Worm (Caenorhabditis elegans) whole organism, L4 larva: ENCODE data around the gene srt-23.

ENCODE experiments used
- F10B5.3 ChIP-seq: sonication (generic microtip); optimal IDR thresholded peaks from 2 replicates; lab custom pipeline; 2016; ENCODE audit warnings: mild to moderate bottlenecking, missing genetic modification characterization, missing compliant biosample characterization
- F26F4.8 ChIP-seq: fragments of 200-800 bp; sonication (Bioruptor generic); conservative IDR thresholded peaks from 2 replicates; pipeline ENCODE4 v1.3.6; 2022; ENCODE audit warnings: missing genetic modification characterization, missing compliant biosample characterization
- R02D3.7 ChIP-seq: fragments of 150-350 bp; sonication (generic microtip); optimal IDR thresholded peaks from 3 replicates; lab custom pipeline; 2014; ENCODE audit warnings: missing biosample characterization, missing genetic modification characterization
- Y105C5A.15 ChIP-seq: fragments of 200-800 bp; sonication (Bioruptor generic); IDR thresholded peaks from 2 replicates; pipeline ENCODE4 v1.3.6; 2022; ENCODE audit warnings: missing genetic modification characterization, missing compliant biosample characterization
- Y48G9A.11 ChIP-seq: fragments of 200-800 bp; sonication (Bioruptor generic); IDR thresholded peaks from 2 replicates; pipeline ENCODE4 v1.3.6; 2022; ENCODE audit warnings: missing genetic modification reagents, missing genetic modification characterization, missing compliant biosample characterization
- Y75B8A.6 ChIP-seq: fragments of 200-800 bp; sonication (Bioruptor generic); IDR thresholded peaks from 2 replicates; pipeline ENCODE4 v1.3.6; 2022; ENCODE audit warnings: missing genetic modification reagents, missing genetic modification characterization, missing compliant biosample characterization
- aha-1 ChIP-seq: fragments of 150-350 bp; peaks from one replicate; lab custom pipeline; 2014; ENCODE audit warnings: missing biosample characterization, missing genetic modification characterization
- aly-2 ChIP-seq: sonication (generic microtip); optimal IDR thresholded peaks from 2 replicates; lab custom pipeline; 2018; ENCODE audit warnings: missing biosample characterization, missing genetic modification characterization
- ama-1 ChIP-seq: fragments of 150-350 bp; optimal IDR thresholded peaks from 2 replicates; lab custom pipeline; 2014; ENCODE audit warnings: inconsistent platforms, mixed read lengths
- arid-1 ChIP-seq: fragments of 200-800 bp; sonication (Bioruptor generic); conservative IDR thresholded peaks from 2 replicates; pipeline ENCODE4 v1.3.6; 2022; ENCODE audit warnings: missing genetic modification reagents, missing genetic modification characterization, missing compliant biosample characterization
- ceh-20 ChIP-seq: fragments of 200-800 bp; sonication (Bioruptor generic); IDR thresholded peaks from 2 replicates; pipeline ENCODE4 v1.3.6; 2022; ENCODE audit warnings: missing genetic modification reagents, missing genetic modification characterization, missing compliant biosample characterization
- ceh-28 ChIP-seq: fragments of 150-350 bp; optimal IDR thresholded peaks from 2 replicates; lab custom pipeline; 2014; ENCODE audit warnings: missing biosample characterization, missing genetic modification reagents, missing genetic modification characterization
- ceh-44 ChIP-seq: fragments of 200-800 bp; sonication (Bioruptor generic); IDR thresholded peaks from 2 replicates; pipeline ENCODE4 v1.3.6; 2022; ENCODE audit warnings: missing genetic modification reagents, missing genetic modification characterization, missing compliant biosample characterization
- ceh-62 ChIP-seq: sonication (generic microtip); optimal IDR thresholded peaks from 2 replicates; lab custom pipeline; 2017; ENCODE audit warnings: missing biosample characterization, missing genetic modification characterization
- cey-2 ChIP-seq: sonication (generic microtip); optimal IDR thresholded peaks from 3 replicates; lab custom pipeline; 2017; ENCODE audit warnings: missing genetic modification characterization, mild to moderate bottlenecking, missing compliant biosample characterization, antibody characterized with exemption, borderline replicate concordance; ENCODE audit not compliant: insufficient read depth
- daf-12 ChIP-seq: fragments of 150-350 bp; optimal IDR thresholded peaks from 2 replicates; lab custom pipeline; 2014; ENCODE audit warnings: missing biosample characterization, missing genetic modification reagents, missing genetic modification characterization
- daf-8 ChIP-seq: fragments of 200-800 bp; sonication (Bioruptor generic); IDR thresholded peaks from 2 replicates; pipeline ENCODE4 v1.3.6; 2022; ENCODE audit warnings: missing genetic modification characterization, missing compliant biosample characterization
- dmd-6 ChIP-seq: fragments of 200-800 bp; sonication (Bioruptor generic); IDR thresholded peaks from 2 replicates; pipeline ENCODE4 v1.3.6; 2022; ENCODE audit warnings: missing genetic modification reagents, missing genetic modification characterization, missing compliant biosample characterization
- dmd-9 ChIP-seq: fragments of 200-800 bp; sonication (Bioruptor generic); IDR thresholded peaks from 2 replicates; pipeline ENCODE4 v1.3.6; 2022; ENCODE audit warnings: missing genetic modification reagents, missing genetic modification characterization, missing compliant biosample characterization
- dpl-1 ChIP-seq: fragments of 150-350 bp; optimal IDR thresholded peaks from 2 replicates; lab custom pipeline; 2014; ENCODE audit warnings: missing biosample characterization, missing genetic modification reagents, missing genetic modification characterization
- gei-8 ChIP-seq: fragments of 200-800 bp; sonication (Bioruptor generic); optimal IDR thresholded peaks from 2 replicates; lab custom pipeline; 2018; ENCODE audit warnings: mild to moderate bottlenecking, missing genetic modification characterization, missing compliant biosample characterization
- hlh-30 ChIP-seq: sonication (generic microtip); optimal IDR thresholded peaks from 2 replicates; lab custom pipeline; 2017; ENCODE audit warnings: antibody characterized with exemption, mild to moderate bottlenecking, missing genetic modification characterization, missing compliant biosample characterization; ENCODE audit not compliant: insufficient read depth
- lim-7 ChIP-seq: fragments of 200-800 bp; sonication (Bioruptor generic); IDR thresholded peaks from 2 replicates; pipeline ENCODE4 v1.3.6; 2022; ENCODE audit warnings: missing genetic modification characterization, missing compliant biosample characterization
- lin-15B ChIP-seq: fragments of 150-350 bp; sonication (generic microtip); optimal IDR thresholded peaks from 3 replicates; lab custom pipeline; 2014; ENCODE audit warnings: missing biosample characterization, missing genetic modification characterization
- lin-38 ChIP-seq: fragments of 200-800 bp; sonication (Bioruptor generic); IDR thresholded peaks from 2 replicates; pipeline ENCODE4 v1.3.6; 2022; ENCODE audit warnings: missing genetic modification reagents, missing genetic modification characterization, missing compliant biosample characterization
- lsy-2 ChIP-seq, 2 experiments: fragments of 150-350 bp in 1 of 2; sonication (generic microtip) in 1 of 2; optimal IDR thresholded peaks; 2 replicates each; lab custom pipeline; 2014 to 2017; ENCODE audit warnings: missing biosample characterization in 2 of 2, missing genetic modification characterization in 2 of 2
- madf-9 ChIP-seq: fragments of 200-800 bp; sonication (Bioruptor generic); conservative IDR thresholded peaks from 2 replicates; pipeline ENCODE4 v1.3.6; 2022; ENCODE audit warnings: missing genetic modification reagents, missing genetic modification characterization, missing compliant biosample characterization
- mxl-2 ChIP-seq: fragments of 200-800 bp; sonication (Bioruptor generic); conservative IDR thresholded peaks from 2 replicates; pipeline ENCODE4 v1.3.6; 2022; ENCODE audit warnings: missing genetic modification reagents, missing genetic modification characterization, missing compliant biosample characterization
- mxl-3 ChIP-seq: fragments of 200-800 bp; sonication (Bioruptor generic); optimal IDR thresholded peaks from 2 replicates; lab custom pipeline; 2018; ENCODE audit warnings: mild to moderate bottlenecking, missing genetic modification characterization, missing compliant biosample characterization
- nhr-11 ChIP-seq: fragments of 150-350 bp; optimal IDR thresholded peaks from 2 replicates; lab custom pipeline; 2014; ENCODE audit warnings: missing biosample characterization, missing genetic modification characterization
- nhr-28 ChIP-seq: fragments of 150-350 bp; optimal IDR thresholded peaks from 2 replicates; lab custom pipeline; 2014; ENCODE audit warnings: missing biosample characterization, missing genetic modification characterization
- nhr-42 ChIP-seq: fragments of 200-800 bp; sonication (Bioruptor generic); IDR thresholded peaks from 2 replicates; pipeline ENCODE4 v1.3.6; 2022; ENCODE audit warnings: missing genetic modification characterization, missing compliant biosample characterization
- nhr-6 ChIP-seq: fragments of 150-350 bp; optimal IDR thresholded peaks from 2 replicates; lab custom pipeline; 2014; ENCODE audit warnings: missing biosample characterization, missing genetic modification characterization
- nhr-76 ChIP-seq: fragments of 150-350 bp; optimal IDR thresholded peaks from 2 replicates; lab custom pipeline; 2014; ENCODE audit warnings: missing biosample characterization, missing genetic modification characterization
- saeg-2 ChIP-seq: fragments of 200-800 bp; sonication (Bioruptor generic); IDR thresholded peaks from 2 replicates; pipeline ENCODE4 v1.3.6; 2022; ENCODE audit warnings: missing genetic modification reagents, missing genetic modification characterization, missing compliant biosample characterization
- set-16 ChIP-seq: fragments of 200-800 bp; sonication (Bioruptor generic); IDR thresholded peaks from 2 replicates; pipeline ENCODE4 v1.3.6; 2022; ENCODE audit warnings: missing genetic modification reagents, missing genetic modification characterization, missing compliant biosample characterization
- skn-1 ChIP-seq: fragments of 150-350 bp; optimal IDR thresholded peaks from 2 replicates; lab custom pipeline; 2014; ENCODE audit warnings: missing biosample characterization, missing genetic modification characterization
- snpc-4 ChIP-seq: fragments of 150-350 bp; optimal IDR thresholded peaks from 2 replicates; lab custom pipeline; 2014; ENCODE audit warnings: missing biosample characterization, missing genetic modification characterization
- spr-3 ChIP-seq: fragments of 200-800 bp; sonication (Bioruptor generic); optimal IDR thresholded peaks from 2 replicates; lab custom pipeline; 2018; ENCODE audit warnings: mild to moderate bottlenecking, missing genetic modification characterization, missing compliant biosample characterization
- tag-97 ChIP-seq: fragments of 200-800 bp; sonication (Bioruptor generic); IDR thresholded peaks from 2 replicates; pipeline ENCODE4 v1.3.6; 2022; ENCODE audit warnings: missing genetic modification characterization, missing compliant biosample characterization
- tra-1 ChIP-seq: fragments of 200-800 bp; sonication (Bioruptor generic); IDR thresholded peaks from 2 replicates; pipeline ENCODE4 v1.3.6; 2022; ENCODE audit warnings: missing genetic modification reagents, missing genetic modification characterization, missing compliant biosample characterization
- unc-62 ChIP-seq, 3 experiments: fragments of 150-350 bp in 1 of 3; sonication (generic microtip); optimal IDR thresholded peaks in 2 of 3; peaks in 1 of 3; 1 replicate in 1 of 3; 2 replicates in 2 of 3; lab custom pipeline; 2014 to 2017; ENCODE audit warnings: missing biosample characterization in 3 of 3, missing genetic modification characterization in 3 of 3, missing genetic modification reagents in 3 of 3, missing genotype in 1 of 3
- zag-1 ChIP-seq: fragments of 150-350 bp; optimal IDR thresholded peaks from 2 replicates; lab custom pipeline; 2014; ENCODE audit warnings: missing biosample characterization, missing genetic modification characterization
- zfp-3 ChIP-seq: fragments of 200-800 bp; sonication (Bioruptor generic); conservative IDR thresholded peaks from 2 replicates; pipeline ENCODE4 v1.3.6; 2022; ENCODE audit warnings: missing genetic modification reagents, missing genetic modification characterization, missing compliant biosample characterization
- zip-11 ChIP-seq: fragments of 200-800 bp; sonication (Bioruptor generic); IDR thresholded peaks from 2 replicates; pipeline ENCODE4 v1.3.6; 2022; ENCODE audit warnings: missing genetic modification characterization, missing compliant biosample characterization
- ztf-7 ChIP-seq: fragments of 150-350 bp; optimal IDR thresholded peaks from 2 replicates; lab custom pipeline; 2014; ENCODE audit warnings: missing biosample characterization, missing genetic modification characterization

The srt-23 gene

ce11 chrIV:794275-794674, 37.8 kb downstream of the srt-23 start, which contains the start of gene F56B3.4:
Gene F56B3.4, minus strand, starts transcription at chrIV:794275.
- TF ChIP-seq nhr-76 (tag; lab: Kevin White, UChicago) (no peak), mxl-3 (no peak), zfp-3 (GFP tag; lab: Robert Waterston, UW) (no peak), hlh-30 (tag; lab: Kevin White, UChicago) (no peak), zag-1 (tag; lab: Kevin White, UChicago) (no peak), dpl-1 (GFP tag; lab: Kevin White, UChicago) (no peak), daf-12 (tag; lab: Kevin White, UChicago) (no peak), Y75B8A.6 (GFP tag; lab: Robert Waterston, UW) (no peak), snpc-4 (tag; lab: Kevin White, UChicago) (no peak), nhr-6 (no peak), R02D3.7 (tag; lab: Kevin White, UChicago) (no peak), ceh-28 (tag; lab: Kevin White, UChicago) (peak; percentile 17), zip-11 (GFP tag; lab: Robert Waterston, UW) (no peak), lim-7 (no peak), Y105C5A.15 (GFP tag; lab: Robert Waterston, UW) (no peak), arid-1 (GFP tag; lab: Robert Waterston, UW) (no peak), aha-1 (tag; lab: Kevin White, UChicago) (peak; percentile 42), aly-2 (tag; lab: Kevin White, UChicago) (no peak), nhr-42 (GFP tag; lab: Robert Waterston, UW) (no peak), spr-3 (GFP tag; lab: Kevin White, UChicago) (no peak), ceh-62 (tag; lab: Kevin White, UChicago) (no peak), gei-8 (no peak), lin-38 (peak; percentile 57), tra-1 (GFP tag; lab: Robert Waterston, UW) (no peak), daf-8 (GFP tag; lab: Robert Waterston, UW) (no peak), dmd-9 (GFP tag; lab: Robert Waterston, UW) (no peak), madf-9 (GFP tag; lab: Robert Waterston, UW) (no peak), ama-1 (lab: Kevin White, UChicago) (peak; percentile 20), nhr-28 (tag; lab: Kevin White, UChicago) (no peak), Y48G9A.11 (GFP tag; lab: Robert Waterston, UW) (peak; percentile 41; the same call in 1 of the 2 replicates)
- TF ChIP-seq, all 104 proteins: peak for 5

- TF ChIP-seq arid-1 (GFP tag; lab: Robert Waterston, UW) (peak; percentile 47; the same call in 1 of the 2 replicates), dmd-6 (no peak), mxl-2 (no peak), aha-1 (tag; lab: Kevin White, UChicago) (no peak), lin-15B (tag; lab: Kevin White, UChicago) (no peak), lin-38 (peak; percentile 65), Y48G9A.11 (GFP tag; lab: Robert Waterston, UW) (no peak)
These were observed 38.9 kb downstream of the srt-23 start, which contains the start of gene skr-18 for ce11 chrIV:795383-795872. Gene skr-18, minus strand, starts transcription at chrIV:795433.

- no peak for TF ChIP-seq ztf-7 (tag; lab: Kevin White, UChicago)
- TF ChIP-seq unc-62 (GFP tag; optimal IDR thresholded peaks at IDR 0.05 in 1 of 2; lab: Kevin White, UChicago): no peak
- TF ChIP-seq unc-62 (tag; optimal IDR thresholded peaks at IDR 0.05; lab: Kevin White, UChicago): no peak
- TF ChIP-seq set-16 (GFP tag; lab: Robert Waterston, UW): no peak
- TF ChIP-seq arid-1 (GFP tag; lab: Robert Waterston, UW): no peak
- no peak for TF ChIP-seq nhr-76 (tag; lab: Kevin White, UChicago)
- TF ChIP-seq ceh-20: no peak
- no peak for TF ChIP-seq F26F4.8 (GFP tag; lab: Robert Waterston, UW)
- no peak for TF ChIP-seq skn-1
- no peak for TF ChIP-seq cey-2 (tag; lab: Kevin White, UChicago)
- no peak for TF ChIP-seq tag-97
- no peak for TF ChIP-seq F10B5.3 (tag; lab: Kevin White, UChicago)
- no peak for TF ChIP-seq ceh-44 (GFP tag; lab: Robert Waterston, UW)
- no peak for TF ChIP-seq ama-1 (lab: Kevin White, UChicago)
- TF ChIP-seq saeg-2 (GFP tag; lab: Robert Waterston, UW): no peak
- TF ChIP-seq hlh-30 (tag; lab: Kevin White, UChicago): peak; percentile 36
- TF ChIP-seq zag-1 (tag; lab: Kevin White, UChicago): no peak
- peak; percentile 76 for TF ChIP-seq dpl-1 (GFP tag; lab: Kevin White, UChicago)
- no peak for TF ChIP-seq gei-8
- TF ChIP-seq lin-15B (tag; lab: Kevin White, UChicago): peak; percentile 69
- TF ChIP-seq nhr-11 (tag; lab: Kevin White, UChicago): no peak
- TF ChIP-seq lsy-2 (tag; optimal IDR thresholded peaks at IDR 0.05; lab: Kevin White, UChicago): peak in 1 of 2 experiments; percentile 81
- TF ChIP-seq ceh-28 (tag; lab: Kevin White, UChicago): no peak
These were observed 40.1 kb downstream of the srt-23 start, which contains the start of the genes F56B3.11 and ech-5 for ce11 chrIV:796521-797073. Gene F56B3.11, minus strand, starts transcription at chrIV:796571. Gene ech-5, plus strand, starts transcription at chrIV:797023.
